Worm (Caenorhabditis elegans): ENCODE measurements around the gene disl-2.
A peak's percentile ranks its signal among the peaks of the same experiment; 100 is the strongest.

disl-2 gene

DNA sequence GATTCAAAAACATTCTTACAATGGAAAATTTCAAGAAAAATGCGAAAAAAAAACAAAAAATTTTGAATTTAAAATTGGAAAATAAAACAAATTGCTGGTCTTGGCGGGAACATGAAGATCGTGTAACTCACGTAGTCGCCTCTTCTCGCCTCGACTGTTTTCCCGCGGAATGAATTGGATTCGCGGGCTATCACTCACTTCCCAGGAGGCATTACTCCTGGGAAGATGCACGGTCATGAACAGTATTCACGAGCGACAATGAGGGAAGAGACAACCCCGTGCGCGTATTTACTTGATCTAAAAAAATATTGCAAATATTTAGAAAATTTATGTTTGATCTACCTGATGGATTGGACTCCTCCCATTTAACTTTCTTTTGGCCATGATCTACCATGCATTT, 36.7 kb upstream of the disl-2 start:
- TF ChIP-seq him-1 (tag; optimal IDR thresholded peaks at IDR 0.05), result no peak
- peak; percentile 61 for TF ChIP-seq dox-1 (GFP tag; IDR thresholded peaks at IDR 0.05)
- TF ChIP-seq ceh-91 (GFP tag; IDR thresholded peaks at IDR 0.05), result peak; percentile 44; the same call in 1 of the 2 replicates
- no peak for TF ChIP-seq rcor-1 (GFP tag; IDR thresholded peaks at IDR 0.05)
- no peak for TF ChIP-seq egl-44 (GFP tag; IDR thresholded peaks at IDR 0.05)
- TF ChIP-seq cebp-1 (GFP tag; IDR thresholded peaks at IDR 0.05), result no peak
- no peak for TF ChIP-seq cebp-1 (tag; optimal IDR thresholded peaks at IDR 0.05)
- no peak for TF ChIP-seq ceh-40 (GFP tag; IDR thresholded peaks at IDR 0.05)
- no peak for TF ChIP-seq F55B11.4 (tag; optimal IDR thresholded peaks at IDR 0.05; ENCODE audit: borderline replicate concordance, insufficient read depth)
- TF ChIP-seq athp-1 (tag; optimal IDR thresholded peaks at IDR 0.05), result no peak
- TF ChIP-seq hlh-12 (tag; optimal IDR thresholded peaks at IDR 0.05), result no peak
- TF ChIP-seq nhr-80 (tag; optimal IDR thresholded peaks at IDR 0.05), result no peak
- no peak for TF ChIP-seq fkh-3 (tag; optimal IDR thresholded peaks at IDR 0.05)
- TF ChIP-seq T07F8.4 (tag; optimal IDR thresholded peaks at IDR 0.05), result no peak
- no peak for TF ChIP-seq hrde-1 (tag; optimal IDR thresholded peaks at IDR 0.05; ENCODE audit: borderline replicate concordance)
- no peak for TF ChIP-seq tlf-1 (GFP tag; optimal IDR thresholded peaks at IDR 0.05)
- no peak for TF ChIP-seq sdz-38 (tag; optimal IDR thresholded peaks at IDR 0.05)
- TF ChIP-seq zim-3 (tag; optimal IDR thresholded peaks at IDR 0.05), result no peak
- no peak for TF ChIP-seq repo-1 (tag; optimal IDR thresholded peaks at IDR 0.05)
- no peak for TF ChIP-seq let-526 (GFP tag; IDR thresholded peaks at IDR 0.05)
- no peak for TF ChIP-seq pha-4 (tag; optimal IDR thresholded peaks at IDR 0.05)
- no peak for TF ChIP-seq snpc-1.1 (tag; optimal IDR thresholded peaks at IDR 0.05; ENCODE audit: insufficient read depth)
- TF ChIP-seq hmg-20 (GFP tag; IDR thresholded peaks at IDR 0.05), result no peak
- TF ChIP-seq cebp-2 (GFP tag; IDR thresholded peaks at IDR 0.05), result no peak
- no peak for TF ChIP-seq lag-1 (GFP tag; IDR thresholded peaks at IDR 0.05)
- no peak for TF ChIP-seq T26A5.8 (tag; optimal IDR thresholded peaks at IDR 0.05)
- peak; percentile 40 for TF ChIP-seq lsl-1 (GFP tag; optimal IDR thresholded peaks at IDR 0.05)
- no peak for TF ChIP-seq nhr-120 (GFP tag; IDR thresholded peaks at IDR 0.05)
- no peak for TF ChIP-seq nfya-1 (tag; optimal IDR thresholded peaks at IDR 0.05; ENCODE audit: borderline replicate concordance, insufficient read depth)
- no peak for TF ChIP-seq C06A6.2 (GFP tag; conservative IDR thresholded peaks at IDR 0.05)
- no peak for TF ChIP-seq nfyb-1 (GFP tag; IDR thresholded peaks at IDR 0.05)
- peak; percentile 7 for TF ChIP-seq die-1 (tag; optimal IDR thresholded peaks at IDR 0.05)
- TF ChIP-seq ztf-28 (GFP tag; IDR thresholded peaks at IDR 0.05), result no peak
- TF ChIP-seq snpc-4 (GFP tag; optimal IDR thresholded peaks at IDR 0.05), result no peak
- TF ChIP-seq snpc-4 (tag; optimal IDR thresholded peaks at IDR 0.05), result no peak
- no peak for TF ChIP-seq F39B2.1 (GFP tag; IDR thresholded peaks at IDR 0.05)
- no peak for TF ChIP-seq sptf-2 (GFP tag; optimal IDR thresholded peaks at IDR 0.05)
- no peak for TF ChIP-seq mes-4 (tag; optimal IDR thresholded peaks at IDR 0.05)
- TF ChIP-seq madf-6 (GFP tag; IDR thresholded peaks at IDR 0.05), result peak; percentile 92
- no peak for TF ChIP-seq Y53G8AR.9 (GFP tag; conservative IDR thresholded peaks at IDR 0.05)
- no peak for TF ChIP-seq snpc-1.3 (tag; optimal IDR thresholded peaks at IDR 0.05; ENCODE audit: insufficient read depth)
- TF ChIP-seq F57A8.1 (GFP tag; optimal IDR thresholded peaks at IDR 0.05), result no peak
- peak; percentile 85 for TF ChIP-seq efl-1 (GFP tag; optimal IDR thresholded peaks at IDR 0.05)
- TF ChIP-seq lsy-27 (tag; optimal IDR thresholded peaks at IDR 0.05; ENCODE audit: borderline replicate concordance, insufficient read depth), result no peak
- no peak for TF ChIP-seq K12H6.12 (tag; optimal IDR thresholded peaks at IDR 0.05)
- TF ChIP-seq gei-17 (GFP tag; optimal IDR thresholded peaks at IDR 0.05), result no peak
- TF ChIP-seq ekl-4 (GFP tag; IDR thresholded peaks at IDR 0.05), result no peak
- TF ChIP-seq F23B12.7 (tag; optimal IDR thresholded peaks at IDR 0.05; ENCODE audit: insufficient read depth), result no peak
- TF ChIP-seq madf-8 (GFP tag; conservative IDR thresholded peaks at IDR 0.05), result peak; percentile 86
